Fruit fly (Drosophila melanogaster) whole organism, adult: Measurements from ENCODE around the gene Mocs2A.

ENCODE experiments used
- CG5204 ChIP-seq: fragments of 200-800 bp; sonication (Bioruptor generic); optimal IDR thresholded peaks from 2 replicates; lab custom pipeline; 2016; ENCODE audit warnings: missing biosample characterization, missing genetic modification characterization
- CG7101 ChIP-seq: fragments of 200-800 bp; sonication (Bioruptor generic); optimal IDR thresholded peaks from 2 replicates; lab custom pipeline; 2018; ENCODE audit warnings: missing biosample characterization, mild to moderate bottlenecking, missing genetic modification characterization, moderate library complexity
- bab1 ChIP-seq: fragments of 200-800 bp; sonication (Bioruptor generic); optimal IDR thresholded peaks from 3 replicates; lab custom pipeline; 2019; ENCODE audit warnings: missing biosample characterization, mild to moderate bottlenecking, missing genetic modification characterization, moderate library complexity
- cnc ChIP-seq, 2 experiments: fragments of >200 bp; optimal IDR thresholded peaks; 2 replicates each; lab custom pipeline; 2017
- kay ChIP-seq: fragments of 200-800 bp; sonication (Bioruptor generic); peaks from one replicate; lab custom pipeline; 2016; ENCODE audit warnings: missing biosample characterization, missing genetic modification characterization, borderline replicate concordance
- tj ChIP-seq: fragments of 200-800 bp; sonication (Bioruptor generic); optimal IDR thresholded peaks from 3 replicates; lab custom pipeline; 2017; ENCODE audit warnings: missing biosample characterization, mild to moderate bottlenecking, missing genetic modification characterization, moderate library complexity
- toe ChIP-seq: fragments of 200-800 bp; sonication (Bioruptor generic); optimal IDR thresholded peaks from 2 replicates; lab custom pipeline; 2016; ENCODE audit warnings: missing biosample characterization, missing genetic modification characterization

DNA sequence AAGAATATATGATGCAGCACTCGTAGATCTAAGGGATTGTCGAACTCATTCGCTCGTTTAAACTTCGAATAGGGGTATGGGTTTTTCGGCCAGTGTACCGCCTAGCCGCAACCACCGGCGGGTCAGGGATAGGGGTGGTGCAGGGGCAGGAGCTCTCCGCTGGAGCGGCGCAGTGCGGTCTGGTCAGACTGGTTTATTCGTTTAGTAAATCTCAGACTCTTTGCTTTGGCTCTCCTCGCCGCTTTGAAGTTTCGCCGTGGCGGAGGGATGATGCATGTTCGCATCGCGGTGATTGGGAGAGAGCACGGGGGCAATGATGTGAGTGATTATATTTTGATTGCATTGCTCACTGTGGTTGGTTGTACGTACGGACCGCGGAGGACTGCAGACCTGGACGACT lies 44.8 kb downstream of the Mocs2A start, which contains the start of gene fd96Ca:
- TF ChIP-seq toe (GFP tag; lab: Kevin White, UChicago) (no peak), CG5204 (GFP tag; lab: Kevin White, UChicago) (no peak), tj (GFP tag; lab: Kevin White, UChicago) (no peak), cnc (optimal IDR thresholded peaks at IDR 0.05; lab: Kevin White, UChicago) (no peak), CG7101 (no peak), kay (GFP tag; lab: Kevin White, UChicago) (no peak), bab1 (no peak)
